Worm (Caenorhabditis elegans) whole organism, late embryonic: ENCODE measurements around the gene srw-60.

Experiments used
- F13H6.1 ChIP-seq: sonication (generic microtip); optimal IDR thresholded peaks from 2 replicates; lab custom pipeline; 2016; ENCODE audit warnings: missing genetic modification characterization, missing compliant biosample characterization
- ama-1 ChIP-seq: fragments of 150-350 bp; optimal IDR thresholded peaks from 2 replicates; lab custom pipeline; 2014
- ceh-22 ChIP-seq: sonication (generic microtip); optimal IDR thresholded peaks from 2 replicates; lab custom pipeline; 2017; ENCODE audit warnings: missing biosample characterization, missing genetic modification characterization
- elt-2 ChIP-seq: sonication (generic microtip); optimal IDR thresholded peaks from 2 replicates; lab custom pipeline; 2016; ENCODE audit warnings: missing genetic modification reagents, missing genetic modification characterization, missing compliant biosample characterization
- hlh-15 ChIP-seq: sonication (generic microtip); optimal IDR thresholded peaks from 2 replicates; lab custom pipeline; 2016; ENCODE audit warnings: missing genetic modification characterization, missing compliant biosample characterization
- hlh-8 ChIP-seq: sonication (generic microtip); optimal IDR thresholded peaks from 2 replicates; lab custom pipeline; 2016; ENCODE audit warnings: missing genotype, missing genetic modification characterization, missing compliant biosample characterization
- pha-4 ChIP-seq: fragments of 150-350 bp; optimal IDR thresholded peaks from 2 replicates; lab custom pipeline; 2018; ENCODE audit warnings: missing biosample characterization, missing genetic modification reagents, missing genetic modification characterization

DNA sequence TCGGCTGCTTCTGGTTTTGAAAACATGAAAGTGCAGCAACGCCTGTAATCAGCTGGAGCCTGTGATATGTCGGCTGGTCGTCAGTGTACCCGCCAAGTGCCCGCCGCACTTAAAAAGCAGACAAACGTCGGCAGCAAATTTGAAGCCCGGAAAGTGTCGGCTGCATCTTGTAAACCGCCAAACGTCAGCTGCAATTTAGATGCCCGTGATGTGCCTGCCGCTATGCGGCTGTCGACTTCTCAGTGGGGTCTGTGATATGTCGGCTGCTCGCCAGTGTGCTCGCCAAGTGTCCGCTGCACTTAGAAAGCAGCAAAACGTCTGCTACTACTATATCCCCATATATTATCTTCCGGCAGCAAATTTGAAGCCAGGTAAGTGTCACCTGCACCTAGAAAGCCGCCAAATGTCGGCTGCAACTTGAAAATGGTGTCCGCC, 28.7 kb downstream of the srw-60 start:
- no peak for TF ChIP-seq F13H6.1 (tag; lab: Kevin White, UChicago)
- no peak for TF ChIP-seq ceh-22 (tag; lab: Kevin White, UChicago)
- TF ChIP-seq hlh-8 (tag; lab: Kevin White, UChicago) = no peak
- TF ChIP-seq ama-1 (lab: Kevin White, UChicago) = no peak
- no peak for TF ChIP-seq hlh-15 (tag; lab: Kevin White, UChicago)
- TF ChIP-seq elt-2 (tag; lab: Kevin White, UChicago) = no peak
- no peak for TF ChIP-seq pha-4 (tag; lab: Kevin White, UChicago)
